Worm (Caenorhabditis elegans) whole organism, late embryonic: Measurements from ENCODE around the gene sma-5.

Experiments
- C08G9.2 ChIP-seq: sonication (generic microtip); optimal IDR thresholded peaks from 2 replicates; lab custom pipeline; 2016; ENCODE audit warnings: mild to moderate bottlenecking, missing genetic modification characterization, moderate library complexity, missing compliant biosample characterization
- C38D4.7 ChIP-seq: fragments of 200-800 bp; sonication (Bioruptor generic); optimal IDR thresholded peaks from 2 replicates; lab custom pipeline; 2018; ENCODE audit warnings: mild to moderate bottlenecking, missing genetic modification characterization, moderate library complexity, missing compliant biosample characterization
- K02D7.2 ChIP-seq: sonication (generic microtip); optimal IDR thresholded peaks from 2 replicates; lab custom pipeline; 2017; ENCODE audit warnings: mild to moderate bottlenecking, missing genetic modification characterization, missing compliant biosample characterization
- K09A11.1 ChIP-seq: sonication (generic microtip); optimal IDR thresholded peaks from 2 replicates; lab custom pipeline; 2017; ENCODE audit warnings: antibody characterized with exemption, mild to moderate bottlenecking, missing genetic modification characterization, missing compliant biosample characterization; ENCODE audit not compliant: insufficient read depth
- ceh-14 ChIP-seq: sonication (generic microtip); optimal IDR thresholded peaks from 2 replicates; lab custom pipeline; 2016; ENCODE audit warnings: missing genotype, missing genetic modification characterization, missing compliant biosample characterization
- ceh-19 ChIP-seq: fragments of 200-800 bp; sonication (Bioruptor generic); optimal IDR thresholded peaks from 2 replicates; lab custom pipeline; 2018; ENCODE audit warnings: mild to moderate bottlenecking, missing genetic modification characterization, missing compliant biosample characterization
- ceh-2 ChIP-seq: sonication (generic microtip); optimal IDR thresholded peaks from 2 replicates; lab custom pipeline; 2016; ENCODE audit warnings: missing genotype, missing genetic modification characterization, missing compliant biosample characterization
- ceh-22 ChIP-seq: sonication (generic microtip); optimal IDR thresholded peaks from 2 replicates; lab custom pipeline; 2017; ENCODE audit warnings: missing biosample characterization, missing genetic modification characterization
- ceh-30 ChIP-seq: fragments of 150-350 bp; optimal IDR thresholded peaks from 2 replicates; lab custom pipeline; 2014; ENCODE audit warnings: missing biosample characterization, missing genetic modification characterization
- ceh-31 ChIP-seq: sonication (generic microtip); optimal IDR thresholded peaks from 2 replicates; lab custom pipeline; 2016; ENCODE audit warnings: missing genetic modification characterization, missing compliant biosample characterization
- ceh-34 ChIP-seq: sonication (generic microtip); optimal IDR thresholded peaks from 2 replicates; lab custom pipeline; 2016; ENCODE audit warnings: mild to moderate bottlenecking, missing genetic modification characterization, missing compliant biosample characterization
- ceh-45 ChIP-seq: fragments of 200-800 bp; sonication (Bioruptor generic); IDR thresholded peaks from 2 replicates; pipeline ENCODE4 v1.3.6; 2022; ENCODE audit warnings: missing genetic modification reagents, missing genetic modification characterization, missing compliant biosample characterization
- ceh-48 ChIP-seq: sonication (generic microtip); optimal IDR thresholded peaks from 2 replicates; lab custom pipeline; 2016; ENCODE audit warnings: missing genetic modification characterization, inconsistent platforms, missing compliant biosample characterization
- ceh-6 ChIP-seq: fragments of 200-800 bp; sonication (Bioruptor generic); optimal IDR thresholded peaks from 2 replicates; lab custom pipeline; 2018; ENCODE audit warnings: mild to moderate bottlenecking, missing genetic modification characterization, missing compliant biosample characterization
- dve-1 ChIP-seq: sonication (generic microtip); optimal IDR thresholded peaks from 2 replicates; lab custom pipeline; 2017; ENCODE audit warnings: antibody characterized with exemption, mild to moderate bottlenecking, missing genetic modification characterization, missing compliant biosample characterization
- elt-2 ChIP-seq: sonication (generic microtip); optimal IDR thresholded peaks from 2 replicates; lab custom pipeline; 2016; ENCODE audit warnings: missing genetic modification reagents, missing genetic modification characterization, missing compliant biosample characterization
- elt-4 ChIP-seq: sonication (generic microtip); optimal IDR thresholded peaks from 2 replicates; lab custom pipeline; 2016; ENCODE audit warnings: missing genetic modification characterization, missing compliant biosample characterization
- ets-4 ChIP-seq: sonication (generic microtip); optimal IDR thresholded peaks from 2 replicates; lab custom pipeline; 2016; ENCODE audit warnings: missing genetic modification characterization, missing compliant biosample characterization
- eyg-1 ChIP-seq: sonication (generic microtip); optimal IDR thresholded peaks from 2 replicates; lab custom pipeline; 2016; ENCODE audit warnings: missing genotype, missing genetic modification characterization, missing compliant biosample characterization
- hlh-13 ChIP-seq: fragments of 200-800 bp; sonication (Bioruptor generic); optimal IDR thresholded peaks from 2 replicates; lab custom pipeline; 2018; ENCODE audit warnings: mild to moderate bottlenecking, missing genetic modification characterization, missing compliant biosample characterization
- hlh-30 ChIP-seq: sonication (generic microtip); optimal IDR thresholded peaks from 2 replicates; lab custom pipeline; 2017; ENCODE audit warnings: antibody characterized with exemption, missing genetic modification characterization, missing compliant biosample characterization; ENCODE audit not compliant: insufficient read depth
- hlh-6 ChIP-seq: sonication (generic microtip); optimal IDR thresholded peaks from 2 replicates; lab custom pipeline; 2016; ENCODE audit warnings: missing genotype, missing genetic modification characterization, missing compliant biosample characterization
- madf-2 ChIP-seq: sonication (generic microtip); optimal IDR thresholded peaks from 2 replicates; lab custom pipeline; 2017; ENCODE audit warnings: missing genetic modification characterization, missing compliant biosample characterization
- mec-3 ChIP-seq: sonication (generic microtip); optimal IDR thresholded peaks from 2 replicates; lab custom pipeline; 2016; ENCODE audit warnings: borderline replicate concordance, missing genetic modification characterization, missing compliant biosample characterization
- nfya-1 ChIP-seq: sonication (generic microtip); optimal IDR thresholded peaks from 2 replicates; lab custom pipeline; 2017; ENCODE audit warnings: missing genetic modification characterization, mild to moderate bottlenecking, missing compliant biosample characterization, antibody characterized with exemption, moderate library complexity
- nhr-232 ChIP-seq: sonication (generic microtip); optimal IDR thresholded peaks from 2 replicates; lab custom pipeline; 2016; ENCODE audit warnings: missing genetic modification characterization, missing compliant biosample characterization
- npax-4 ChIP-seq: sonication (generic microtip); optimal IDR thresholded peaks from 2 replicates; lab custom pipeline; 2016; ENCODE audit warnings: missing genetic modification characterization, missing compliant biosample characterization
- pag-3 ChIP-seq: sonication (generic microtip); optimal IDR thresholded peaks from 2 replicates; lab custom pipeline; 2016; ENCODE audit warnings: missing compliant biosample characterization, missing genetic modification characterization, borderline replicate concordance
- pat-9 ChIP-seq: fragments of 200-800 bp; sonication (Bioruptor generic); optimal IDR thresholded peaks from 2 replicates; lab custom pipeline; 2018; ENCODE audit warnings: mild to moderate bottlenecking, missing genetic modification characterization, moderate library complexity, missing compliant biosample characterization
- pax-1 ChIP-seq: fragments of 150-350 bp; optimal IDR thresholded peaks from 2 replicates; lab custom pipeline; 2014; ENCODE audit warnings: missing biosample characterization, missing genetic modification characterization
- pha-2 ChIP-seq: sonication (generic microtip); optimal IDR thresholded peaks from 2 replicates; lab custom pipeline; 2017; ENCODE audit warnings: mild to moderate bottlenecking, missing genetic modification characterization, missing compliant biosample characterization
- pqm-1 ChIP-seq: sonication (generic microtip); optimal IDR thresholded peaks from 2 replicates; lab custom pipeline; 2016; ENCODE audit warnings: missing genetic modification characterization, missing compliant biosample characterization
- ref-2 ChIP-seq: sonication (generic microtip); optimal IDR thresholded peaks from 2 replicates; lab custom pipeline; 2016; ENCODE audit warnings: missing genetic modification characterization, missing compliant biosample characterization
- rnt-1 ChIP-seq: sonication (generic microtip); optimal IDR thresholded peaks from 2 replicates; lab custom pipeline; 2016; ENCODE audit warnings: missing genetic modification characterization, missing compliant biosample characterization
- sdc-2 ChIP-seq: sonication (generic microtip); optimal IDR thresholded peaks from 2 replicates; lab custom pipeline; 2016; ENCODE audit warnings: missing genotype, missing genetic modification characterization, missing compliant biosample characterization
- syd-9 ChIP-seq: sonication (generic microtip); optimal IDR thresholded peaks from 2 replicates; lab custom pipeline; 2016; ENCODE audit warnings: mild to moderate bottlenecking, missing genetic modification characterization, moderate library complexity, missing compliant biosample characterization
- tbx-2 ChIP-seq: sonication (generic microtip); optimal IDR thresholded peaks from 2 replicates; lab custom pipeline; 2016; ENCODE audit warnings: missing genetic modification characterization, missing compliant biosample characterization
- ttx-3 ChIP-seq: sonication (generic microtip); optimal IDR thresholded peaks from 2 replicates; lab custom pipeline; 2016; ENCODE audit warnings: missing genetic modification reagents, missing genetic modification characterization, missing compliant biosample characterization
- unc-3 ChIP-seq, 2 experiments: fragments of 200-800 bp in 1 of 2; sonication (Bioruptor generic) in 1 of 2; sonication (generic microtip) in 1 of 2; conservative IDR thresholded peaks in 1 of 2; optimal IDR thresholded peaks in 1 of 2; 2 replicates each; pipeline versions ENCODE4 v1.3.6 to Lab custom; 2016 to 2022; ENCODE audit warnings: missing compliant biosample characterization in 2 of 2, missing genetic modification characterization in 2 of 2, missing genetic modification reagents in 1 of 2
- unc-42 ChIP-seq: sonication (generic microtip); optimal IDR thresholded peaks from 2 replicates; lab custom pipeline; 2016; ENCODE audit warnings: missing genotype, missing genetic modification characterization, missing compliant biosample characterization
- unc-55 ChIP-seq: sonication (generic microtip); optimal IDR thresholded peaks from 2 replicates; lab custom pipeline; 2017; ENCODE audit warnings: missing biosample characterization, missing genetic modification reagents, missing genetic modification characterization
- zip-5 ChIP-seq: sonication (generic microtip); optimal IDR thresholded peaks from 2 replicates; lab custom pipeline; 2016; ENCODE audit warnings: missing genetic modification characterization, missing compliant biosample characterization
- ztf-16 ChIP-seq: sonication (generic microtip); optimal IDR thresholded peaks from 2 replicates; lab custom pipeline; 2017; ENCODE audit warnings: missing genetic modification characterization, missing compliant biosample characterization

The sma-5 gene

DNA sequence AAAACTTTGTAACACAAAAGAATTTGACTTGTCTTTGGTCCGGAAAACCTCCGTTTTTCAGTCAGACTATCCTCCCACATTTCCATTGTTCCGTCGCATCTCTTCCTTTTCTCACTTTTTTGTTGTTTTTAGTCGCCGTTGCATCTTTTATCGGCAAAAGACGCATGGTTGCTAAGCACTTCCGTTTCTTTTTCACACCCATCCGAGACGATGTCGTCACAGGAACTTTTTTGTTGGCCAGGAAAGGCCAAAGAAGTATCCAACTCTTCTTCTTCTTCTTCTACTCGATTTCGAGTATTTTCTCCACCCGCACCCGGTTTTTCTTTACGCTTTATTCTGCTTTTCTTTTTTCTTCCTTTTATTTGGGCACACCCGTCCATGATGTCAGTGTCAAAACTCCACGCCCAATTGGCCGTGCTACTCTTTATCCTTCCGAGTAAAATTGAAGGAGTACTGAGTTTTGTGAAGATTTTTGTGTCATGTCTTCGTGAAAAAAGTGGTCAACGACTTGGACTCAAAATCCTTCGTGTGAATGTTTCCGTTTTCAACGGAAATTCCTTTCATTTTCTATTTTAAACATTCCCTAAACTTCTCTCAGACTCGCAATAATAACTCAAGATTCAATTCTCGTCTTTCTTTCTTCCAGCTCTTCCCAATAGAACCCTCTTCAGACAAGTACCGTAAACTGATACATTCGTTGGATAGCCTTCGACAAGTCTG is 19.9 kb upstream of the sma-5 start, which contains the start of gene B0198.2:
Gene B0198.2, plus strand, starts transcription at position 670 of the 720 bp plus-strand sequence.
- TF ChIP-seq syd-9 (no peak), mec-3 (no peak), ceh-14 (tag; lab: Kevin White, UChicago) (no peak), ceh-2 (tag; lab: Kevin White, UChicago) (no peak), ceh-45 (no peak), C38D4.7 (GFP tag; lab: Kevin White, UChicago) (no peak), npax-4 (tag; lab: Kevin White, UChicago) (no peak), sdc-2 (no peak), madf-2 (tag; lab: Kevin White, UChicago) (no peak), C08G9.2 (tag; lab: Kevin White, UChicago) (no peak), ref-2 (no peak), nfya-1 (tag; lab: Kevin White, UChicago) (no peak), pat-9 (no peak), ceh-6 (no peak), dve-1 (tag; lab: Kevin White, UChicago) (no peak), zip-5 (no peak), nhr-232 (tag; lab: Kevin White, UChicago) (no peak), elt-4 (tag; lab: Kevin White, UChicago) (no peak), ceh-19 (GFP tag; lab: Kevin White, UChicago) (no peak)

DNA sequence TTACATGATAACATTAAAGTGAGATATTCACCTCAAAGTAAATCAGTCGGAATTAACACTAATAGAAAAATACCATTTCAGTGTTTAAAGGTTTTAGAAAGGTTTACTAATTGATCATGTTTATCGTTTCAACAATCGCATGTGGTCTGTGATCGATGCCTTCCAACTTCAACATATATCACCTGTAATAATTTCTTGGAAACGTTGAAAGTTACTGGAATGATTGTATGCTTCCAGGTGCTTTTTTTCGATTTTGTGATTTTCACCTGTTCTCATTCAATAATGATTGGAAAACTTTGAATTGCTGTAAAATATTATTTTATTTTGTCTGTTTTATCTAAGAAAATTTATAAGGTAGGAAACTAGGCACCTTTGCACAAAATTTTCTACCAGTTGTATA is 17.1 kb upstream of the sma-5 start:
- TF ChIP-seq mec-3 (no peak), ceh-22 (no peak)

DNA sequence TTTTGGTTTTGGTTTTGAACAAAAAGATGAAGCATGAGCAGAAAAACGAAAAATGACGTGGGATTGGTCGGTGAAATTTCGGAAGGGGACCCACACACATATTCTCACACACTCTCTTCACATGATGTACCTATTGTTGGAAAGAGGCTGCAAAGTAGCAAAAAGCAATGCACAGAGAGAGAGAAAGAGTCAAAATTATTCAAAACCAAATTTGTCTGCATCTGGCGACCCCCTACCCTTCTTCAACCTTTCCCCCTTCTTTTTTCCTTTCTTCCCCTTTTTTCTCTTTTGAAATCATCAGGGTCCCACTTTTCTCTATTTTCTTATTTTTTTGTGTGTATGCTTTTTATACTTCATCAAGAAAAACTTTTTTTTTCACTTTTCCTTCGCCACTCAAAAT is 16.1 kb upstream of the sma-5 start:
- peak; percentile 57 for TF ChIP-seq unc-42
- no peak for TF ChIP-seq unc-55

DNA sequence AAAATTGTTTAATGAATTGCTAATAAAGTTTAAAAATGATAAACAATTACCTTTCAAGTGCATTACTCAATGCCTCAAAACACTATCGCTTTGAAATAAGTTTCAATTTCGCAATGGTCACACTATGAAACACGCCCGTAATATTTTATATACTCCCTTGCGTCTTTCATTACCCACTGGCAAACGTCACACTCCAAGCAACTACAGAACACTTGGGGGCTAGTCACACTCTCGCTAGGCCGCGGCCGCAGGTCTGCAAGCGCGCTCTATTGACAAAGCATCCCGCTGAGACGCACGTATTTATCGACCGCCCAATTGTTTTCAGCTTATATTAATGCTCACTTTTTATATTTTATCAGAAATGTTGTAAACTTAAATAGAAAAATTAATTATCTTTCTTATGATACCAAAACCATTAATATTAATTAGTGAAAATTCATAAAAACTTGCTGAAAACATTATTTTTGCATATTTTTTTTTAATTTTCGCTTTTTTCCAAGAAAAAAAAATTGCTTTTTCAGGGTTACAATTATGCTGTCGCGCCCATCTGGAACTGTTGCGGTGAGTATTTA is 12.6 kb upstream of the sma-5 start, which contains the start of the genes nmat-1 and ucr-2.1:
Gene nmat-1, minus strand, starts transcription at position 136 of the 572 bp plus-strand sequence.
Gene ucr-2.1, plus strand, starts transcription at position 522 of the 572 bp plus-strand sequence.
- no peak for TF ChIP-seq ttx-3 (tag; lab: Kevin White, UChicago)
- TF ChIP-seq hlh-6 (tag; lab: Kevin White, UChicago) = no peak
- TF ChIP-seq pha-2 = peak; percentile 11
- TF ChIP-seq hlh-13 (GFP tag; lab: Kevin White, UChicago) = no peak
- no peak for TF ChIP-seq K09A11.1 (tag; lab: Kevin White, UChicago)
- no peak for TF ChIP-seq pag-3 (tag; lab: Kevin White, UChicago)
- TF ChIP-seq dve-1 (tag; lab: Kevin White, UChicago) = peak; percentile 37
- no peak for TF ChIP-seq ceh-6
- TF ChIP-seq ceh-22 = no peak
- peak; percentile 45 for TF ChIP-seq unc-55
- peak; percentile 35 for TF ChIP-seq rnt-1
- TF ChIP-seq K02D7.2 (tag; lab: Kevin White, UChicago) = no peak
- TF ChIP-seq ztf-16 (tag; lab: Kevin White, UChicago) = peak; percentile 9
- TF ChIP-seq ceh-48 (tag; lab: Kevin White, UChicago) = peak; percentile 29
- TF ChIP-seq unc-3 (GFP tag; conservative IDR thresholded peaks at IDR 0.05; lab: Robert Waterston, UW) = no peak
- TF ChIP-seq unc-3 (tag; optimal IDR thresholded peaks at IDR 0.05; lab: Kevin White, UChicago) = peak; percentile 18
- peak; percentile 98 for TF ChIP-seq ref-2
- peak; percentile 64 for TF ChIP-seq C08G9.2 (tag; lab: Kevin White, UChicago)
- peak; percentile 31 for TF ChIP-seq elt-2 (tag; lab: Kevin White, UChicago)
- TF ChIP-seq unc-42 = peak; percentile 33
- TF ChIP-seq pqm-1 = peak; percentile 18
- TF ChIP-seq ceh-31 (tag; lab: Kevin White, UChicago) = peak; percentile 74
- peak; percentile 36 for TF ChIP-seq ceh-30
- no peak for TF ChIP-seq pax-1
- peak; percentile 12 for TF ChIP-seq ceh-34 (tag; lab: Kevin White, UChicago)
- TF ChIP-seq nfya-1 (tag; lab: Kevin White, UChicago) = peak; percentile 37
- peak; percentile 54 for TF ChIP-seq tbx-2 (tag; lab: Kevin White, UChicago)
- no peak for TF ChIP-seq eyg-1
- TF ChIP-seq ets-4 = peak; percentile 46
- peak; percentile 66 for TF ChIP-seq hlh-30
- peak; percentile 62 for TF ChIP-seq ceh-14 (tag; lab: Kevin White, UChicago)
- TF ChIP-seq sdc-2 = peak; percentile 33
- no peak for TF ChIP-seq nhr-232 (tag; lab: Kevin White, UChicago)
